Worm (Caenorhabditis elegans) whole organism, dauer: ENCODE measurements around the gene K09E2.1.
"Not testable (repeated sequence)": the region's sequence is repeated elsewhere in the genome, so short reads cannot be mapped to it uniquely, and the experiment has no call there.

Source experiments
- unc-62 ChIP-seq: sonication (generic microtip); optimal IDR thresholded peaks from 2 replicates; lab custom pipeline; 2017; ENCODE audit warnings: missing biosample characterization, missing genetic modification reagents, missing genetic modification characterization

K09E2.1 gene

ce11 chrX:8721273-8721672 lies 39.6 kb downstream of the K09E2.1 start:
- TF ChIP-seq unc-62 (GFP tag; lab: Kevin White, UChicago) = no peak

- no peak for TF ChIP-seq unc-62 (GFP tag; lab: Kevin White, UChicago)
Observed at ce11 chrX:8723127-8723600, 41.5 kb downstream of the K09E2.1 start, which contains the start of gene tnt-2. TSS of gene tnt-2 (minus strand) at chrX:8723550.

- TF ChIP-seq unc-62 (GFP tag; lab: Kevin White, UChicago) = no peak
Observed at ce11 chrX:8723840-8724239, 42.1 kb downstream of the K09E2.1 start.

ce11 chrX:8727306-8727705 lies 45.6 kb downstream of the K09E2.1 start, which contains the start of gene EGAP4.1:
TSS of gene EGAP4.1 (minus strand) at chrX:8727406.
- no peak for TF ChIP-seq unc-62 (GFP tag; lab: Kevin White, UChicago)

ce11 chrX:8731822-8732221 lies 50.1 kb downstream of the K09E2.1 start, which contains the start of gene M02D8.6:
TSS of gene M02D8.6 (minus strand) at chrX:8731922.
- TF ChIP-seq unc-62 (GFP tag; lab: Kevin White, UChicago) = not testable (repeated sequence)
